Fruit fly (Drosophila melanogaster) whole organism, embryonic: ENCODE measurements around the gene CG10418.
A peak's percentile ranks its signal among the peaks of the same experiment; 100 is the strongest.

ENCODE experiments used
- Aef1 ChIP-seq: fragments of 200-800 bp; sonication (Bioruptor generic); IDR thresholded peaks from 3 replicates; pipeline ENCODE4 v1.3.6; 2022; ENCODE audit warnings: missing biosample characterization, missing genetic modification characterization
- Antp ChIP-seq: fragments of 200-800 bp; sonication (Bioruptor generic); optimal IDR thresholded peaks from 3 replicates; lab custom pipeline; 2016; ENCODE audit warnings: missing biosample characterization, missing genetic modification characterization
- CG10654 ChIP-seq: fragments of 200-800 bp; sonication (Bioruptor generic); optimal IDR thresholded peaks from 2 replicates; lab custom pipeline; 2016; ENCODE audit warnings: missing biosample characterization, missing genetic modification characterization
- CG12236 ChIP-seq: fragments of 200-800 bp; sonication (Bioruptor generic); optimal IDR thresholded peaks from 2 replicates; lab custom pipeline; 2016; ENCODE audit warnings: missing biosample characterization, missing genetic modification characterization
- CG12769 ChIP-seq: fragments of 200-800 bp; sonication (Bioruptor generic); optimal IDR thresholded peaks from 2 replicates; lab custom pipeline; 2019; ENCODE audit warnings: missing biosample characterization, mild to moderate bottlenecking, missing genetic modification characterization, moderate library complexity
- CG13424 ChIP-seq: fragments of 200-800 bp; sonication (Bioruptor generic); optimal IDR thresholded peaks from 2 replicates; lab custom pipeline; 2019; ENCODE audit warnings: missing biosample characterization, mild to moderate bottlenecking, missing genetic modification characterization, moderate library complexity
- CG2129 ChIP-seq: fragments of 200-800 bp; sonication (Bioruptor generic); IDR thresholded peaks from 2 replicates; pipeline ENCODE4 v1.3.6; 2022; ENCODE audit warnings: missing biosample characterization, missing genetic modification characterization; ENCODE audit not compliant: partially characterized antibody
- CG2199 ChIP-seq: fragments of 200-800 bp; sonication (Bioruptor generic); IDR thresholded peaks from 3 replicates; pipeline ENCODE4 v1.3.6; 2022; ENCODE audit warnings: missing biosample characterization, missing genetic modification characterization
- CG2712 ChIP-seq: fragments of 200-800 bp; optimal IDR thresholded peaks from 3 replicates; lab custom pipeline; 2019; ENCODE audit warnings: missing biosample characterization, mild to moderate bottlenecking, missing genetic modification characterization, moderate library complexity
- CG31365 ChIP-seq: fragments of 200-800 bp; sonication (Bioruptor generic); optimal IDR thresholded peaks from 2 replicates; lab custom pipeline; 2018; ENCODE audit warnings: missing biosample characterization, mild to moderate bottlenecking, missing genetic modification characterization
- CG31441 ChIP-seq: fragments of 200-800 bp; sonication (Bioruptor generic); IDR thresholded peaks from 2 replicates; pipeline ENCODE4 v1.3.6; 2022; ENCODE audit warnings: missing biosample characterization, missing genetic modification characterization
- CG3838 ChIP-seq: fragments of 200-800 bp; sonication (Bioruptor generic); optimal IDR thresholded peaks from 3 replicates; lab custom pipeline; 2016; ENCODE audit warnings: missing biosample characterization, missing genetic modification characterization
- CG3995 ChIP-seq: fragments of 200-800 bp; sonication (Bioruptor generic); optimal IDR thresholded peaks from 3 replicates; lab custom pipeline; 2016; ENCODE audit warnings: missing biosample characterization, missing genetic modification characterization
- CG4424 ChIP-seq: fragments of 200-800 bp; sonication (Bioruptor generic); optimal IDR thresholded peaks from 3 replicates; lab custom pipeline; 2016; ENCODE audit warnings: missing biosample characterization, missing genetic modification characterization
- CG6689 ChIP-seq: fragments of 200-800 bp; sonication (Bioruptor generic); IDR thresholded peaks from 2 replicates; pipeline ENCODE4 v1.3.6; 2022; ENCODE audit warnings: missing biosample characterization, missing genetic modification characterization
- CG7372 ChIP-seq: fragments of 200-800 bp; sonication (Bioruptor generic); IDR thresholded peaks from 2 replicates; pipeline ENCODE4 v1.3.6; 2022; ENCODE audit warnings: missing biosample characterization, missing genetic modification characterization
- CG9215 ChIP-seq: fragments of 200-800 bp; sonication (Bioruptor generic); IDR thresholded peaks from 2 replicates; pipeline ENCODE4 v1.3.6; 2022; ENCODE audit warnings: missing biosample characterization, missing genetic modification characterization
- CG9609 ChIP-seq: fragments of 200-800 bp; sonication (Bioruptor generic); optimal IDR thresholded peaks from 3 replicates; lab custom pipeline; 2016; ENCODE audit warnings: missing biosample characterization, missing genetic modification characterization
- Chrac-16 ChIP-seq: fragments of 200-800 bp; sonication (Bioruptor generic); optimal IDR thresholded peaks from 3 replicates; lab custom pipeline; 2016; ENCODE audit warnings: missing biosample characterization, missing genetic modification characterization
- CkIIα-i1 ChIP-seq: fragments of 200-800 bp; sonication (Bioruptor generic); IDR thresholded peaks from 2 replicates; pipeline ENCODE4 v1.3.6; 2022; ENCODE audit warnings: missing biosample characterization, missing genetic modification characterization
- Dek ChIP-seq: fragments of 200-800 bp; sonication (Bioruptor generic); optimal IDR thresholded peaks from 3 replicates; lab custom pipeline; 2019; ENCODE audit warnings: missing biosample characterization, mild to moderate bottlenecking, missing genetic modification characterization, moderate library complexity
- Dip3 ChIP-seq: fragments of 200-800 bp; sonication (Bioruptor generic); optimal IDR thresholded peaks from 3 replicates; lab custom pipeline; 2016; ENCODE audit warnings: missing biosample characterization, missing genetic modification characterization
- ERR ChIP-seq: fragments of 200-800 bp; sonication (Bioruptor generic); optimal IDR thresholded peaks from 2 replicates; lab custom pipeline; 2016; ENCODE audit warnings: missing biosample characterization, missing genetic modification characterization
- Fer1 ChIP-seq: fragments of 200-800 bp; sonication (Bioruptor generic); optimal IDR thresholded peaks from 2 replicates; lab custom pipeline; 2017; ENCODE audit warnings: missing biosample characterization, mild to moderate bottlenecking, missing genetic modification characterization
- HLH4C ChIP-seq: fragments of 200-800 bp; sonication (Bioruptor generic); IDR thresholded peaks from 3 replicates; pipeline ENCODE4 v1.3.6; 2022; ENCODE audit warnings: missing biosample characterization, missing genetic modification characterization; ENCODE audit not compliant: partially characterized antibody
- Hmr ChIP-seq: fragments of 200-800 bp; sonication (Bioruptor generic); optimal IDR thresholded peaks from 3 replicates; lab custom pipeline; 2017; ENCODE audit warnings: mild to moderate bottlenecking, missing biosample characterization, missing genetic modification reagents, missing genetic modification characterization
- Lhr ChIP-seq: fragments of 200-800 bp; sonication (Bioruptor generic); optimal IDR thresholded peaks from 3 replicates; lab custom pipeline; 2017; ENCODE audit warnings: mild to moderate bottlenecking, missing biosample characterization, missing genetic modification reagents, missing genetic modification characterization
- Nf-YA ChIP-seq: fragments of 200-800 bp; sonication (Bioruptor generic); IDR thresholded peaks from 2 replicates; pipeline ENCODE4 v1.3.6; 2022; ENCODE audit warnings: missing biosample characterization, missing genetic modification characterization
- Optix ChIP-seq: fragments of 200-800 bp; sonication (Bioruptor generic); IDR thresholded peaks from 3 replicates; pipeline ENCODE4 v1.3.6; 2022; ENCODE audit warnings: missing biosample characterization, missing genetic modification characterization
- ash1 ChIP-seq: fragments of 200-800 bp; sonication (Bioruptor generic); optimal IDR thresholded peaks from 2 replicates; lab custom pipeline; 2018; ENCODE audit warnings: missing biosample characterization, mild to moderate bottlenecking, missing genetic modification characterization
- bbx ChIP-seq: fragments of 200-800 bp; sonication (Bioruptor generic); IDR thresholded peaks from 2 replicates; pipeline ENCODE4 v1.3.6; 2022; ENCODE audit warnings: missing biosample characterization, missing genetic modification characterization; ENCODE audit not compliant: partially characterized antibody
- croc ChIP-seq: fragments of 200-800 bp; sonication (Bioruptor generic); conservative IDR thresholded peaks from 3 replicates; pipeline ENCODE4 v1.3.6; 2022; ENCODE audit warnings: missing biosample characterization, missing genetic modification characterization
- fd64A ChIP-seq: fragments of 200-800 bp; sonication (Bioruptor generic); optimal IDR thresholded peaks from 3 replicates; lab custom pipeline; 2018; ENCODE audit warnings: missing biosample characterization, mild to moderate bottlenecking, missing genetic modification characterization
- gsb ChIP-seq: fragments of 200-800 bp; sonication (Bioruptor generic); IDR thresholded peaks from 2 replicates; pipeline ENCODE4 v1.3.6; 2022; ENCODE audit warnings: missing biosample characterization, missing genetic modification characterization
- jing ChIP-seq: fragments of 200-800 bp; sonication (Bioruptor generic); optimal IDR thresholded peaks from 2 replicates; lab custom pipeline; 2018; ENCODE audit warnings: missing biosample characterization, mild to moderate bottlenecking, missing genetic modification characterization
- ken ChIP-seq: fragments of 200-800 bp; sonication (Bioruptor generic); IDR thresholded peaks from 3 replicates; pipeline ENCODE4 v1.3.6; 2022; ENCODE audit warnings: missing biosample characterization, missing genetic modification characterization
- klu ChIP-seq: fragments of 200-800 bp; sonication (Bioruptor generic); IDR thresholded peaks from 2 replicates; pipeline ENCODE4 v1.3.6; 2022; ENCODE audit warnings: missing biosample characterization, missing genetic modification characterization
- lilli ChIP-seq: fragments of 200-800 bp; sonication (Bioruptor generic); optimal IDR thresholded peaks from 3 replicates; lab custom pipeline; 2016; ENCODE audit warnings: missing biosample characterization, missing genetic modification characterization
- nmo ChIP-seq: fragments of 200-800 bp; sonication (Bioruptor generic); optimal IDR thresholded peaks from 2 replicates; lab custom pipeline; 2018; ENCODE audit warnings: missing biosample characterization, mild to moderate bottlenecking, missing genetic modification characterization, moderate library complexity
- org-1 ChIP-seq: fragments of 200-800 bp; sonication (Bioruptor generic); optimal IDR thresholded peaks from 2 replicates; lab custom pipeline; 2017; ENCODE audit warnings: missing biosample characterization, missing genetic modification characterization
- pan ChIP-seq, 4 experiments: fragments of >200 bp in 3 of 4; fragments of 200-800 bp in 1 of 4; sonication (Bioruptor generic) in 1 of 4; optimal IDR thresholded peaks in 3 of 4; IDR thresholded peaks in 1 of 4; 2 replicates each; pipeline versions ENCODE4 v1.3.6 to Lab custom; 2017 to 2022; ENCODE audit warnings: missing biosample characterization in 2 of 4, missing genetic modification characterization in 2 of 4, mixed read lengths in 1 of 4
- pho ChIP-seq: fragments of 200-800 bp; sonication (Bioruptor generic); optimal IDR thresholded peaks from 2 replicates; lab custom pipeline; 2016; ENCODE audit warnings: missing biosample characterization, missing genetic modification characterization
- run ChIP-seq: fragments of 200-800 bp; sonication (Bioruptor generic); optimal IDR thresholded peaks from 3 replicates; lab custom pipeline; 2018; ENCODE audit warnings: missing biosample characterization, mild to moderate bottlenecking, missing genetic modification characterization
- scrt ChIP-seq: fragments of 200-800 bp; sonication (Bioruptor generic); optimal IDR thresholded peaks from 2 replicates; lab custom pipeline; 2018; ENCODE audit warnings: missing biosample characterization, mild to moderate bottlenecking, missing genetic modification characterization, moderate library complexity
- sd ChIP-seq: fragments of 200-800 bp; sonication (Bioruptor generic); optimal IDR thresholded peaks from 3 replicates; lab custom pipeline; 2018; ENCODE audit warnings: missing biosample characterization, mild to moderate bottlenecking, missing genetic modification characterization, moderate library complexity
- sisA ChIP-seq: fragments of 200-800 bp; sonication (Bioruptor generic); IDR thresholded peaks from 2 replicates; pipeline ENCODE4 v1.3.6; 2022; ENCODE audit warnings: missing biosample characterization, missing genetic modification characterization
- so ChIP-seq: fragments of 200-800 bp; sonication (Bioruptor generic); IDR thresholded peaks from 3 replicates; pipeline ENCODE4 v1.3.6; 2022; ENCODE audit warnings: missing biosample characterization, missing genetic modification characterization
- ssp ChIP-seq: fragments of 200-800 bp; sonication (Bioruptor generic); IDR thresholded peaks from 2 replicates; pipeline ENCODE4 v1.3.6; 2022; ENCODE audit warnings: missing biosample characterization, missing genetic modification characterization
- unpg ChIP-seq: fragments of 200-800 bp; sonication (Bioruptor generic); optimal IDR thresholded peaks from 3 replicates; lab custom pipeline; 2018; ENCODE audit warnings: missing biosample characterization, mild to moderate bottlenecking, missing genetic modification characterization, moderate library complexity
- vfl ChIP-seq: fragments of 200-800 bp; sonication (Bioruptor generic); optimal IDR thresholded peaks from 2 replicates; lab custom pipeline; 2016; ENCODE audit warnings: missing biosample characterization, missing genetic modification characterization
- zen2 ChIP-seq: fragments of 200-800 bp; sonication (Bioruptor generic); IDR thresholded peaks from 3 replicates; pipeline ENCODE4 v1.3.6; 2022; ENCODE audit warnings: missing biosample characterization, missing genetic modification characterization; ENCODE audit not compliant: partially characterized antibody

CG10418 gene

DNA sequence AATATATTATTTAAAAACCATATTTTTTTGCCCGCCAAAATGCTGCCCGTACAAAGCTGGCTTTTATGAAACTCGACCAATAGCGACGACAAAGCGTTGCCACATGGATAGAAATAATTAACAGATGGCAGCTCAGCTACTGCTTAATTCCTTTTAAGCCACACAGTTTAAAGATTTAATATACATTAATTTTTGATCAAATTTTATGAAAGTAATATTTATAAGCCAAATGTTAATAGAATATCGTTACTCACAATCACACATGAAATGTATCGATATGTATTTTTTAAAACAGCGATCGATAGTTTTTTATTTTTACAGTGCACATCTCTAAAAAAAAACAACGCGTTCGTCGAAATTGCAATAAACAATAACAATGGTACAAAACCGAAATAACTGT, at the start of gene CG10418 (continued):
- TF ChIP-seq CG7372 (GFP tag; lab: Robert Waterston, UW) (0 out of 2 replicates have a peak, but pooled peaks have one; percentile 16), zen2 (GFP tag; lab: Robert Waterston, UW) (peak; percentile 46; the same call in 1 of the 3 replicates), Hmr (GFP tag; lab: Kevin White, UChicago) (peak; percentile 23), lilli (peak; percentile 51), CG2129 (GFP tag; lab: Robert Waterston, UW) (peak; percentile 76), scrt (GFP tag; lab: Kevin White, UChicago) (no peak), CG3838 (GFP tag; lab: Kevin White, UChicago) (no peak), ERR (GFP tag; lab: Kevin White, UChicago) (no peak), so (GFP tag; lab: Robert Waterston, UW) (no peak), HLH4C (GFP tag; lab: Robert Waterston, UW) (peak; percentile 61; the same call in 2 of the 3 replicates), fd64A (GFP tag; lab: Kevin White, UChicago) (no peak), CG12769 (tag; lab: Kevin White, UChicago) (no peak), vfl (no peak), Dek (peak; percentile 1), ssp (GFP tag; lab: Robert Waterston, UW) (peak; percentile 31; the same call in 1 of the 2 replicates), Chrac-16 (GFP tag; lab: Kevin White, UChicago) (peak; percentile 65), CG3995 (GFP tag; lab: Kevin White, UChicago) (peak; percentile 99), ken (GFP tag; lab: Robert Waterston, UW) (peak; percentile 47; the same call in 1 of the 3 replicates), CG2199 (GFP tag; lab: Robert Waterston, UW) (no peak), run (tag; lab: Kevin White, UChicago) (no peak), bbx (GFP tag; lab: Robert Waterston, UW) (peak; percentile 62; the same call in 1 of the 2 replicates), sd (no peak), jing (GFP tag; lab: Kevin White, UChicago) (no peak), org-1 (GFP tag; lab: Kevin White, UChicago) (no peak), CG13424 (peak; percentile 43), Aef1 (GFP tag; lab: Robert Waterston, UW) (peak; percentile 67), CG2712 (tag; lab: Kevin White, UChicago) (peak; percentile 67), croc (no peak), CG10654 (GFP tag; lab: Kevin White, UChicago) (peak; percentile 42), Dip3 (GFP tag; lab: Kevin White, UChicago) (peak; percentile 13), CG4424 (GFP tag; lab: Kevin White, UChicago) (peak; percentile 49), pan (optimal IDR thresholded peaks at IDR 0.05; lab: Kevin White, UChicago) (no peak), pan (GFP tag; optimal IDR thresholded peaks at IDR 0.05 in 1 of 2, IDR thresholded peaks at IDR 0.05 in 1 of 2) (no peak), CG12236 (GFP tag; lab: Kevin White, UChicago) (no peak), CG9609 (GFP tag; lab: Kevin White, UChicago) (peak; percentile 14), Nf-YA (GFP tag; lab: Robert Waterston, UW) (no peak), sisA (GFP tag; lab: Robert Waterston, UW) (peak; percentile 67), klu (GFP tag; lab: Robert Waterston, UW) (0 out of 2 replicates have a peak, but pooled peaks have one; percentile 7), CkIIα-i1 (GFP tag; lab: Robert Waterston, UW) (no peak), Antp (GFP tag; lab: Kevin White, UChicago) (no peak), Optix (GFP tag; lab: Robert Waterston, UW) (no peak), Fer1 (no peak), nmo (GFP tag; lab: Kevin White, UChicago) (peak; percentile 85), CG31365 (tag; lab: Kevin White, UChicago) (no peak), unpg (GFP tag; lab: Kevin White, UChicago) (no peak), ash1 (no peak), CG9215 (peak; percentile 36; the same call in 1 of the 2 replicates), CG6689 (GFP tag; lab: Robert Waterston, UW) (no peak), Lhr (GFP tag; lab: Kevin White, UChicago) (peak; percentile 90), gsb (GFP tag; lab: Robert Waterston, UW) (no peak), CG31441 (GFP tag; lab: Robert Waterston, UW) (peak; percentile 82), pho (peak; percentile 32)
